Worm (Caenorhabditis elegans) whole organism, young adult: ENCODE measurements around the gene lurp-1.
A peak's percentile ranks its signal among the peaks of the same experiment; 100 is the strongest.

Experiments
- B0019.2 ChIP-seq: fragments of 200-800 bp; sonication (Bioruptor generic); conservative IDR thresholded peaks from 2 replicates; pipeline ENCODE4 v1.3.6; 2022; ENCODE audit warnings: missing genetic modification reagents, missing genetic modification characterization, missing compliant biosample characterization
- B0261.1 ChIP-seq: sonication (generic microtip); optimal IDR thresholded peaks from 2 replicates; lab custom pipeline; 2016; ENCODE audit warnings: mild to moderate bottlenecking, missing genetic modification characterization, moderate library complexity, missing compliant biosample characterization
- B0336.3 ChIP-seq: fragments of 200-800 bp; sonication (Bioruptor generic); IDR thresholded peaks from 2 replicates; pipeline ENCODE4 v1.3.6; 2022; ENCODE audit warnings: missing genetic modification characterization, missing compliant biosample characterization
- F55B11.4 ChIP-seq: sonication (generic microtip); optimal IDR thresholded peaks from 2 replicates; lab custom pipeline; 2016; ENCODE audit warnings: missing compliant biosample characterization, missing genetic modification characterization, borderline replicate concordance; ENCODE audit not compliant: insufficient read depth
- F57C9.4 ChIP-seq: sonication (generic microtip); optimal IDR thresholded peaks from 2 replicates; lab custom pipeline; 2017; ENCODE audit warnings: mild to moderate bottlenecking, missing genetic modification characterization, missing compliant biosample characterization
- T26A5.8 ChIP-seq: sonication (generic microtip); optimal IDR thresholded peaks from 2 replicates; lab custom pipeline; 2016; ENCODE audit warnings: missing genetic modification characterization, missing compliant biosample characterization
- Y53G8AR.9 ChIP-seq: fragments of 200-800 bp; sonication (Bioruptor generic); conservative IDR thresholded peaks from 2 replicates; pipeline ENCODE4 v1.3.6; 2022; ENCODE audit warnings: missing genetic modification reagents, missing genetic modification characterization, missing compliant biosample characterization
- ZK185.1 ChIP-seq: sonication (generic microtip); optimal IDR thresholded peaks from 2 replicates; lab custom pipeline; 2016; ENCODE audit warnings: mild to moderate bottlenecking, missing genetic modification characterization, missing compliant biosample characterization; ENCODE audit not compliant: poor library complexity, severe bottlenecking
- akir-1 ChIP-seq: fragments of 200-800 bp; sonication (Bioruptor generic); optimal IDR thresholded peaks from 2 replicates; lab custom pipeline; 2018; ENCODE audit warnings: mild to moderate bottlenecking, missing genetic modification characterization, moderate library complexity, missing compliant biosample characterization
- ama-1 ChIP-seq, 3 experiments: fragments of 150-350 bp in 1 of 3; sonication (generic microtip) in 2 of 3; optimal IDR thresholded peaks; 2 replicates each; lab custom pipeline; 2014 to 2018; ENCODE audit warnings: missing biosample characterization in 2 of 3, missing genetic modification characterization in 2 of 3, missing genetic modification reagents in 2 of 3
- attf-3 ChIP-seq: fragments of 200-800 bp; sonication (Bioruptor generic); conservative IDR thresholded peaks from 2 replicates; pipeline ENCODE4 v1.3.6; 2022; ENCODE audit warnings: missing genetic modification reagents, missing genetic modification characterization, missing compliant biosample characterization
- attf-5 ChIP-seq: fragments of 200-800 bp; sonication (Bioruptor generic); optimal IDR thresholded peaks from 2 replicates; lab custom pipeline; 2018; ENCODE audit warnings: mild to moderate bottlenecking, missing genetic modification characterization, missing compliant biosample characterization
- cebp-1 ChIP-seq, 2 experiments: fragments of 200-800 bp in 1 of 2; sonication (Bioruptor generic) in 1 of 2; sonication (generic microtip) in 1 of 2; IDR thresholded peaks in 1 of 2; optimal IDR thresholded peaks in 1 of 2; 2 replicates each; pipeline versions ENCODE4 v1.3.6 to Lab custom; 2017 to 2022; ENCODE audit warnings: missing compliant biosample characterization in 2 of 2, missing genetic modification characterization in 2 of 2, mild to moderate bottlenecking in 1 of 2, missing genetic modification reagents in 1 of 2, moderate library complexity in 1 of 2
- ceh-58 ChIP-seq: fragments of 200-800 bp; sonication (Bioruptor generic); IDR thresholded peaks from 2 replicates; pipeline ENCODE4 v1.3.6; 2022; ENCODE audit warnings: missing genetic modification characterization, missing compliant biosample characterization
- ceh-91 ChIP-seq: fragments of 200-800 bp; sonication (Bioruptor generic); IDR thresholded peaks from 2 replicates; pipeline ENCODE4 v1.3.6; 2022; ENCODE audit warnings: missing genetic modification reagents, missing genetic modification characterization, missing compliant biosample characterization
- die-1 ChIP-seq: sonication (generic microtip); optimal IDR thresholded peaks from 2 replicates; lab custom pipeline; 2016; ENCODE audit warnings: missing genotype, mild to moderate bottlenecking, missing genetic modification characterization, missing compliant biosample characterization
- dox-1 ChIP-seq: fragments of 200-800 bp; sonication (Bioruptor generic); IDR thresholded peaks from 2 replicates; pipeline ENCODE4 v1.3.6; 2022; ENCODE audit warnings: missing genetic modification reagents, missing genetic modification characterization, missing compliant biosample characterization
- dpl-1 ChIP-seq: fragments of 150-350 bp; optimal IDR thresholded peaks from 2 replicates; lab custom pipeline; 2014; ENCODE audit warnings: missing biosample characterization, missing genetic modification reagents, missing genetic modification characterization
- egl-44 ChIP-seq: fragments of 200-800 bp; sonication (Bioruptor generic); IDR thresholded peaks from 2 replicates; pipeline ENCODE4 v1.3.6; 2022; ENCODE audit warnings: missing genetic modification reagents, missing genetic modification characterization, missing compliant biosample characterization
- hlh-26 ChIP-seq: fragments of 200-800 bp; sonication (Bioruptor generic); conservative IDR thresholded peaks from 2 replicates; pipeline ENCODE4 v1.3.6; 2022; ENCODE audit warnings: missing genetic modification reagents, missing genetic modification characterization, missing compliant biosample characterization
- lin-26 ChIP-seq: fragments of 200-800 bp; sonication (Bioruptor generic); IDR thresholded peaks from 2 replicates; pipeline ENCODE4 v1.3.6; 2022; ENCODE audit warnings: missing genetic modification reagents, missing genetic modification characterization, missing compliant biosample characterization
- lin-35 ChIP-seq, 3 experiments: fragments of 150-350 bp in 2 of 3; sonication (generic microtip) in 1 of 3; optimal IDR thresholded peaks; 2 replicates each; lab custom pipeline; 2014 to 2018; ENCODE audit warnings: missing biosample characterization in 3 of 3, missing genetic modification characterization in 3 of 3, missing genetic modification reagents in 3 of 3
- lsl-1 ChIP-seq: fragments of 200-800 bp; sonication (Bioruptor generic); optimal IDR thresholded peaks from 2 replicates; lab custom pipeline; 2018; ENCODE audit warnings: mild to moderate bottlenecking, missing genetic modification characterization, moderate library complexity, missing compliant biosample characterization
- madf-6 ChIP-seq: fragments of 200-800 bp; sonication (Bioruptor generic); IDR thresholded peaks from 2 replicates; pipeline ENCODE4 v1.3.6; 2022; ENCODE audit warnings: missing genetic modification reagents, missing genetic modification characterization, missing compliant biosample characterization
- mcd-1 ChIP-seq: fragments of 200-800 bp; sonication (Bioruptor generic); IDR thresholded peaks from 2 replicates; pipeline ENCODE4 v1.3.6; 2022; ENCODE audit warnings: missing genetic modification reagents, missing genetic modification characterization, missing compliant biosample characterization
- nfyb-1 ChIP-seq: fragments of 200-800 bp; sonication (Bioruptor generic); IDR thresholded peaks from 2 replicates; pipeline ENCODE4 v1.3.6; 2022; ENCODE audit warnings: missing genetic modification reagents, missing genetic modification characterization, missing compliant biosample characterization
- nhr-80 ChIP-seq: sonication (generic microtip); optimal IDR thresholded peaks from 2 replicates; lab custom pipeline; 2016; ENCODE audit warnings: missing genetic modification characterization, missing compliant biosample characterization
- rcor-1 ChIP-seq: fragments of 200-800 bp; sonication (Bioruptor generic); IDR thresholded peaks from 2 replicates; pipeline ENCODE4 v1.3.6; 2022; ENCODE audit warnings: missing genetic modification reagents, missing genetic modification characterization, missing compliant biosample characterization
- snpc-1.3 ChIP-seq: sonication (generic microtip); optimal IDR thresholded peaks from 2 replicates; lab custom pipeline; 2017; ENCODE audit warnings: missing genetic modification characterization, mild to moderate bottlenecking, missing compliant biosample characterization, antibody characterized with exemption, moderate library complexity, missing genotype, missing genetic modification reagents; ENCODE audit not compliant: insufficient read depth
- snpc-4 ChIP-seq, 5 experiments: fragments of 150-350 bp in 1 of 5; sonication (generic microtip) in 4 of 5; optimal IDR thresholded peaks; 2 replicates each; lab custom pipeline; 2014 to 2018; ENCODE audit warnings: missing genetic modification characterization in 5 of 5, missing biosample characterization in 3 of 5, antibody characterized with exemption in 2 of 5, mild to moderate bottlenecking in 2 of 5, missing compliant biosample characterization in 2 of 5, missing genotype in 2 of 5, moderate library complexity in 2 of 5, missing genetic modification reagents in 1 of 5
- tlf-1 ChIP-seq: fragments of 200-800 bp; sonication (Bioruptor generic); optimal IDR thresholded peaks from 2 replicates; lab custom pipeline; 2018; ENCODE audit warnings: mild to moderate bottlenecking, missing genetic modification characterization, missing compliant biosample characterization
- xnd-1 ChIP-seq: sonication (generic microtip); optimal IDR thresholded peaks from 2 replicates; lab custom pipeline; 2016; ENCODE audit warnings: missing genotype, missing genetic modification reagents, missing genetic modification characterization, missing compliant biosample characterization

The lurp-1 gene

ce11 chrII:10884396-10884795 lies 3.7 kb downstream of the lurp-1 start, which contains the start of gene egg-3 (continued):
- no peak for TF ChIP-seq B0336.3 (GFP tag; lab: Robert Waterston, UW)
- TF ChIP-seq madf-6 (GFP tag; lab: Robert Waterston, UW) = peak; percentile 98
- TF ChIP-seq F57C9.4 (tag; lab: Kevin White, UChicago) = no peak
- TF ChIP-seq attf-3 (GFP tag; lab: Robert Waterston, UW) = no peak
- TF ChIP-seq nfyb-1 (GFP tag; lab: Robert Waterston, UW) = no peak
- peak; percentile 35 for TF ChIP-seq snpc-1.3 (tag; lab: Kevin White, UChicago)
- TF ChIP-seq B0261.1 (tag; lab: Kevin White, UChicago) = no peak
- no peak for TF ChIP-seq B0019.2 (GFP tag; lab: Robert Waterston, UW)
- no peak for TF ChIP-seq lin-26 (GFP tag; lab: Robert Waterston, UW)
- TF ChIP-seq ZK185.1 = no peak
- TF ChIP-seq ceh-91 (GFP tag; lab: Robert Waterston, UW) = peak; percentile 74
- TF ChIP-seq attf-5 (GFP tag; lab: Kevin White, UChicago) = no peak
- peak in 1 of 3 experiments; percentile 52 for TF ChIP-seq lin-35 (GFP tag; optimal IDR thresholded peaks at IDR 0.05; lab: Kevin White, UChicago)
- no peak for TF ChIP-seq nhr-80
- peak; percentile 83 for TF ChIP-seq dpl-1 (GFP tag; lab: Kevin White, UChicago)
- TF ChIP-seq F55B11.4 = no peak
- no peak for TF ChIP-seq snpc-4 (GFP tag; optimal IDR thresholded peaks at IDR 0.05; lab: Kevin White, UChicago)
- no peak for TF ChIP-seq snpc-4 (tag; optimal IDR thresholded peaks at IDR 0.05; lab: Kevin White, UChicago)
- TF ChIP-seq akir-1 (GFP tag; lab: Kevin White, UChicago) = no peak
- peak; percentile 90 for TF ChIP-seq xnd-1
- no peak for TF ChIP-seq die-1 (tag; lab: Kevin White, UChicago)

- TF ChIP-seq madf-6 (GFP tag; lab: Robert Waterston, UW) (0 out of 2 replicates have a peak, but pooled peaks have one; percentile 12), egl-44 (GFP tag; lab: Robert Waterston, UW) (no peak), lsl-1 (peak; percentile 41)
Measured at ce11 chrII:10885250-10885649, 4.5 kb downstream of the lurp-1 start.

ce11 chrII:10885868-10886514 lies 5.3 kb downstream of the lurp-1 start, which contains the start of gene F44F4.3:
Gene F44F4.3 (minus strand): TSS chrII:10885918.
- TF ChIP-seq hlh-26 = no peak
- no peak for TF ChIP-seq akir-1 (GFP tag; lab: Kevin White, UChicago)
- no peak for TF ChIP-seq mcd-1 (GFP tag; lab: Robert Waterston, UW)
- no peak for TF ChIP-seq tlf-1 (GFP tag; lab: Kevin White, UChicago)
- TF ChIP-seq dpl-1 (GFP tag; lab: Kevin White, UChicago) = no peak
- no peak for TF ChIP-seq lsl-1
- TF ChIP-seq attf-5 (GFP tag; lab: Kevin White, UChicago) = no peak
- no peak for TF ChIP-seq T26A5.8
- no peak for TF ChIP-seq ceh-58
- TF ChIP-seq attf-3 (GFP tag; lab: Robert Waterston, UW) = no peak
- TF ChIP-seq Y53G8AR.9 (GFP tag; lab: Robert Waterston, UW) = no peak
- no peak for TF ChIP-seq ama-1 (optimal IDR thresholded peaks at IDR 0.05; lab: Kevin White, UChicago)
- no peak for TF ChIP-seq ama-1 (GFP tag; optimal IDR thresholded peaks at IDR 0.05; lab: Kevin White, UChicago)
- TF ChIP-seq dox-1 (GFP tag; lab: Robert Waterston, UW) = no peak

- 0 out of 2 replicates have a peak, but pooled peaks have one; percentile 20 for TF ChIP-seq cebp-1 (GFP tag; IDR thresholded peaks at IDR 0.05; lab: Robert Waterston, UW)
- peak; percentile 70 for TF ChIP-seq cebp-1 (tag; optimal IDR thresholded peaks at IDR 0.05; lab: Kevin White, UChicago)
- TF ChIP-seq rcor-1 (GFP tag; lab: Robert Waterston, UW) = no peak
Measured at ce11 chrII:10887097-10887496, 6.4 kb downstream of the lurp-1 start.
